Fruit fly (Drosophila melanogaster): Measurements from ENCODE around the gene disco-r.

The disco-r gene

DNA sequence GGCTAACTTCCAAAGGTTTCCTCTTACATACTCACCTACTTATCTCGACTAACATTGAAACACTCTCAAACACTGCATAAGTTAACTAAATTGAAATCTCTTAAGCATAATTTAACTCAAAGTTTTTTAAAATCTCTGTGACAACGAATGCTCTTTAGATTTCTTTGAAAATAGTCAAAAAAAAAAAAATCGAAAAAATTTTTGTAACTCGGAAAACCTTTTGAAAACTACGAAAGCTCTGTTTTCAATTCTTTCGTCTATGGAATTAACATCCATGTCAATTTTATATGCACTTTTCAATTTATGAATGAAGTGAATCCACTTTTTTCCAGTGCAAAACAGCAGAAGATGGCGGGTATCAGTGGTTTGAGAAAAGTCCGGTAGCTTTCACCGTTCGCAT lies 22.6 kb upstream of the disco-r start (continued):
- TF ChIP-seq Ssrp (tag; optimal IDR thresholded peaks at IDR 0.05) (peak; percentile 21), Vsx1 (GFP tag; optimal IDR thresholded peaks at IDR 0.05) (no peak), Gsc (GFP tag; IDR thresholded peaks at IDR 0.05) (no peak), CG8478 (optimal IDR thresholded peaks at IDR 0.05) (no peak), Sin3A (optimal IDR thresholded peaks at IDR 0.05) (no peak), CG3995 (GFP tag; optimal IDR thresholded peaks at IDR 0.05) (no peak), CG1792 (GFP tag; optimal IDR thresholded peaks at IDR 0.05) (no peak), CG12391 (tag; optimal IDR thresholded peaks at IDR 0.05) (peak; percentile 16), Jarid2 (GFP tag; optimal IDR thresholded peaks at IDR 0.05) (no peak), row (GFP tag; IDR thresholded peaks at IDR 0.05) (peak; percentile 16; the same call in 1 of the 3 replicates), CG11085 (GFP tag; IDR thresholded peaks at IDR 0.05) (no peak), tgo (GFP tag; IDR thresholded peaks at IDR 0.05) (no peak), CG33557 (GFP tag; optimal IDR thresholded peaks at IDR 0.05) (no peak), bcd (GFP tag; optimal IDR thresholded peaks at IDR 0.05) (peak; percentile 28), Ravus (GFP tag; IDR thresholded peaks at IDR 0.05) (no peak), psq (GFP tag; optimal IDR thresholded peaks at IDR 0.05) (no peak), chif (GFP tag; optimal IDR thresholded peaks at IDR 0.05) (peak in 1 of 2 experiments; percentile 12), CG9609 (GFP tag; optimal IDR thresholded peaks at IDR 0.05) (no peak), NC2β (GFP tag; optimal IDR thresholded peaks at IDR 0.05) (no peak), CG10462 (GFP tag; optimal IDR thresholded peaks at IDR 0.05) (no peak), esg (GFP tag; conservative IDR thresholded peaks at IDR 0.05) (no peak), CG15601 (tag; optimal IDR thresholded peaks at IDR 0.05) (no peak), Doc2 (GFP tag; IDR thresholded peaks at IDR 0.05) (no peak), CG7556 (GFP tag; optimal IDR thresholded peaks at IDR 0.05) (peak; percentile 2), CG14050 (GFP tag; IDR thresholded peaks at IDR 0.05) (no peak), unc-4 (GFP tag; IDR thresholded peaks at IDR 0.05; ENCODE audit: partially characterized antibody) (no peak), CG31388 (GFP tag; optimal IDR thresholded peaks at IDR 0.05) (no peak), CG17568 (GFP tag; optimal IDR thresholded peaks at IDR 0.05) (no peak), CG3281 (GFP tag; optimal IDR thresholded peaks at IDR 0.05) (no peak), sima (GFP tag; optimal IDR thresholded peaks at IDR 0.05) (no peak), Xbp1 (GFP tag; optimal IDR thresholded peaks at IDR 0.05) (no peak), slou (GFP tag; optimal IDR thresholded peaks at IDR 0.05) (no peak), trem (tag; optimal IDR thresholded peaks at IDR 0.05) (no peak), CG12942 (GFP tag; optimal IDR thresholded peaks at IDR 0.05) (no peak), Sry-β (GFP tag; optimal IDR thresholded peaks at IDR 0.05) (no peak), CG4854 (GFP tag; optimal IDR thresholded peaks at IDR 0.05) (no peak), CG12744 (GFP tag; optimal IDR thresholded peaks at IDR 0.05) (no peak), gem (tag; optimal IDR thresholded peaks at IDR 0.05) (peak; percentile 47), Elba2 (GFP tag; optimal IDR thresholded peaks at IDR 0.05) (no peak), Ets65A (GFP tag) (peak; percentile 60), CG8359 (GFP tag; optimal IDR thresholded peaks at IDR 0.05; ENCODE audit: borderline replicate concordance) (no peak), wor (GFP tag; IDR thresholded peaks at IDR 0.05) (no peak), CG16813 (GFP tag; IDR thresholded peaks at IDR 0.05; ENCODE audit: partially characterized antibody) (no peak), CG2120 (GFP tag; optimal IDR thresholded peaks at IDR 0.05) (no peak), CG10321 (GFP tag; IDR thresholded peaks at IDR 0.05) (no peak), pita (GFP tag; optimal IDR thresholded peaks at IDR 0.05) (no peak), MESR4 (GFP tag; optimal IDR thresholded peaks at IDR 0.05) (no peak), HmgD (GFP tag; optimal IDR thresholded peaks at IDR 0.05) (no peak), CG10274 (GFP tag; optimal IDR thresholded peaks at IDR 0.05) (no peak), abd-A (tag; optimal IDR thresholded peaks at IDR 0.05) (no peak), Tbp (GFP tag; optimal IDR thresholded peaks at IDR 0.05) (no peak), sr (GFP tag; IDR thresholded peaks at IDR 0.05) (no peak), cad (GFP tag; optimal IDR thresholded peaks at IDR 0.05) (no peak)

All from whole organism, embryonic.